Fruit fly (Drosophila melanogaster): ENCODE measurements around the gene gcm.

The gcm gene

dm6 chr2L:9576269-9576933 lies 5.1 kb downstream of the gcm start, which contains the start of gene Mtpalpha:
Mtpalpha (minus strand) TSS chr2L:9576769.
- TF ChIP-seq EcR (GFP tag; optimal IDR thresholded peaks at IDR 0.05) = no peak
- TF ChIP-seq psq (optimal IDR thresholded peaks at IDR 0.05) = no peak
- TF ChIP-seq CG8478 (optimal IDR thresholded peaks at IDR 0.05) = no peak
- TF ChIP-seq usp (GFP tag; optimal IDR thresholded peaks at IDR 0.05) = no peak
- TF ChIP-seq Dll (optimal IDR thresholded peaks at IDR 0.05) = no peak
- TF ChIP-seq pan (optimal IDR thresholded peaks at IDR 0.05) = no peak

dm6 chr2L:9570673-9571193 lies 10.8 kb downstream of the gcm start:
- TF ChIP-seq CG8478 (optimal IDR thresholded peaks at IDR 0.05) = no peak
- TF ChIP-seq usp (GFP tag; optimal IDR thresholded peaks at IDR 0.05) = no peak
- no peak for TF ChIP-seq psq (optimal IDR thresholded peaks at IDR 0.05)
- TF ChIP-seq Dll (optimal IDR thresholded peaks at IDR 0.05) = no peak
- TF ChIP-seq EcR (GFP tag; optimal IDR thresholded peaks at IDR 0.05) = no peak
- TF ChIP-seq pan (optimal IDR thresholded peaks at IDR 0.05) = no peak

- TF ChIP-seq Dll (optimal IDR thresholded peaks at IDR 0.05) = no peak
- TF ChIP-seq usp (GFP tag; optimal IDR thresholded peaks at IDR 0.05) = no peak
- TF ChIP-seq psq (optimal IDR thresholded peaks at IDR 0.05) = no peak
- no peak for TF ChIP-seq EcR (GFP tag; optimal IDR thresholded peaks at IDR 0.05)
- no peak for TF ChIP-seq pan (optimal IDR thresholded peaks at IDR 0.05)
- TF ChIP-seq CG8478 (optimal IDR thresholded peaks at IDR 0.05) = no peak
Measured at dm6 chr2L:9569588-9570434, 11.7 kb downstream of the gcm start.

- no peak for TF ChIP-seq CG8478 (optimal IDR thresholded peaks at IDR 0.05)
- TF ChIP-seq EcR (GFP tag; optimal IDR thresholded peaks at IDR 0.05) = no peak
- no peak for TF ChIP-seq psq (optimal IDR thresholded peaks at IDR 0.05)
- no peak for TF ChIP-seq pan (optimal IDR thresholded peaks at IDR 0.05)
- TF ChIP-seq Dll (optimal IDR thresholded peaks at IDR 0.05) = no peak
- TF ChIP-seq usp (GFP tag; optimal IDR thresholded peaks at IDR 0.05) = no peak
Measured at dm6 chr2L:9569131-9569530, 12.4 kb downstream of the gcm start.

DNA sequence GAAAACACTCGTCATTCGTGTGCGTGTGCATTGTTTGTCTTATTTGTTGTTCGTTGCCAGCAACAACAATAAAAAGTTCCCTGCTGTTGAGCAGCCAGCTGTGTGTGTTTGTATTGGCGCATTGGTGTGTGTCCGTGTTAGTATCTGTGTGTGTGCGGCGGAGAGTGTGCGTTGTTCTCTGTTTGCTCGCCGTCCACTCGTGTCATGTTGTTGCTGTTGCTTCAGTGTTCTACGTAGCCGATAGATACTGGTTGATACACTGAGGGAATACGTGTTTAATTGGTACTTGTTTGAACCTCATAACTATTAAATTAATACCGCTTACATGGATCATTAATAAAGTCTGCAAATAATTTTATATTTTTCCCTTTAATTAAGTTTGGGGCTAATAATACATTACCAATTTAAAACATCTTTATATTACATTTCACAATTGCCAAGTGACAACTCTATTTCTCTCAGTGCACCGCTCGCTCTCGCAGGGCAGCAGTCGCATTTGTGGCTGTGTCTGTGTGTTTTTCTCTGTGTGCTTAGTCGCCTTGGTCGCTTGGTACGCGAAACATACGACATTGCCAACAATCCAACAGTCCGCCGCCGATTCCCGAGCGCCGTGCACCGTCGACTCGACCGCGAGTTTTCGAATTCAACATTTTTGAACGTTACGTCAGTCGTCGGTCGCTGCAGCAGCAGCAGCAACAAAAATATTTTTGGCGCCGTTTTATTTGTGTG lies 13.0 kb downstream of the gcm start, which contains the start of gene brwl:
brwl (plus strand) TSS at position 531 of the 729 bp plus-strand sequence.
- TF ChIP-seq EcR (GFP tag; optimal IDR thresholded peaks at IDR 0.05) = no peak
- TF ChIP-seq CG8478 (optimal IDR thresholded peaks at IDR 0.05) = no peak
- TF ChIP-seq usp (GFP tag; optimal IDR thresholded peaks at IDR 0.05) = no peak
- peak; percentile 11 for TF ChIP-seq Dll (optimal IDR thresholded peaks at IDR 0.05)
- TF ChIP-seq psq (optimal IDR thresholded peaks at IDR 0.05) = no peak

DNA sequence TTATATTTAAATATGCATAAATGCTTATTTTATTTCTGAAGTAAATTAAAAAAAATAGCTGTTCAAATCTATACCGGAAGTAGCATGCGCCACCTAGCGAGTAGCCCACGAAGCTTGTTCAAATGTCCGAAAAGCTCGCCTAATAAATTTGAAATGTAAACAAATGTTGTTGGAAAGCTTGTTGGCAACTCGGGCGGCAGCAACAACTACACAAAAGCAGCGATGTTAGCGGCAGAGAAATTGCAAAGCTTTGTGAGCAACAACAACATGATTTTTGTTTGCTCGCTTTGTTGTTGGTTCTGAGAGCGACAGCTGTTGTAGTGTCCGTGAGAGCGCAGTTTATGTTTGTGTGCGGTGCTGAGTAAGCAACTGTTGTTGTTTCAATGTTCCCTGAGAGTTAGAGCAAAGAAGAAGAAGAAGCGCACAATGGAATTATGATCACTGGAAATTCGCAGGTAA lies 14.1 kb downstream of the gcm start:
- no peak for TF ChIP-seq pan (optimal IDR thresholded peaks at IDR 0.05)
- TF ChIP-seq psq (optimal IDR thresholded peaks at IDR 0.05) = no peak
- TF ChIP-seq CG8478 (optimal IDR thresholded peaks at IDR 0.05) = no peak
- TF ChIP-seq usp (GFP tag; optimal IDR thresholded peaks at IDR 0.05) = no peak
- TF ChIP-seq EcR (GFP tag; optimal IDR thresholded peaks at IDR 0.05) = no peak
- no peak for TF ChIP-seq Dll (optimal IDR thresholded peaks at IDR 0.05)

DNA sequence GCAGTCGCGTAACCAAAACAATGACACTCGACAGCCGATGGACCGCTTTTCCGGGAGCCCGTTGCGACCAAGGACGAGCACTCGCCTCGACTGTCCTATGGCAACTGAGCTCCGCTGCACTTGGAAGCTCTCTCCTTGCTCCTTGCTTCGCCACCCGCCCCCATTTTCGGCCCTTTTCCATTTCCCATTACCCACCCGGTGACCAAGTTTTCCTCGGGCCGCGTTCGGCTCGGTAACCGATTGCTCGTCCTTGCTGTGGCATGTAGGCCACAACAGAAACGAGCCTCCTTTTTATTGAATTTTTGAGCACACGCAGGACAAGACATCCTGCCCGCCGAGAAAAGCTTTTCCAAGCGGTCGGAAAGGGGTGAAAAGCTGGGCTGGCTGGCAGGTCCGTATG lies 14.9 kb downstream of the gcm start, which contains the start of gene jp:
jp (minus strand) TSS at position 95 of the 400 bp plus-strand sequence.
- no peak for TF ChIP-seq pan (optimal IDR thresholded peaks at IDR 0.05)
- TF ChIP-seq psq (optimal IDR thresholded peaks at IDR 0.05) = no peak
- no peak for TF ChIP-seq EcR (GFP tag; optimal IDR thresholded peaks at IDR 0.05)
- no peak for TF ChIP-seq Dll (optimal IDR thresholded peaks at IDR 0.05)
- TF ChIP-seq usp (GFP tag; optimal IDR thresholded peaks at IDR 0.05) = no peak
- TF ChIP-seq CG8478 (optimal IDR thresholded peaks at IDR 0.05) = no peak

DNA sequence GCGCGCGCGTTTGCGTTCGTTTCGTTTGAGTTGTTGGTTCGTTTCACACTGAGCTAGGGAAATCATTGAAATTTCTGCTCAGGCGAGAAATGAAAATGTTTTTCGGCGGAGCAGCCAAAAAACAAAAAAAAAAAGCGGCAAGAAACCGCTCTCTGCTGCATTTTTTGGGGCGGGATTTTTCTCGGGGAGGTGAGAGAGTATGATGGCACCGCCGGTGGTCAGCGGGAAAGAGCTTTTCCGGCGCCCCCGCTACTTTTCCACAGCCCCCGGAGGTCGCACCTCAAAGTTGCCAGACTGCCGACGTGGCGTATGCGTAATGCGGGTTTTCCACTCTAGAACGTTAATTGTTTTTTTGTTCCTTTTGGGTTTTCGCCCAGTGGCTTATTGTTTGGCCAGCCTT lies 16.2 kb downstream of the gcm start, which contains the start of gene CG46468:
CG46468 (minus strand) TSS at position 52 of the 400 bp plus-strand sequence.
- TF ChIP-seq CG8478 (optimal IDR thresholded peaks at IDR 0.05) = no peak
- no peak for TF ChIP-seq EcR (GFP tag; optimal IDR thresholded peaks at IDR 0.05)

- no peak for TF ChIP-seq psq (optimal IDR thresholded peaks at IDR 0.05)
Measured at dm6 chr2L:9564527-9564926, 17.0 kb downstream of the gcm start.

dm6 chr2L:9562713-9563112 lies 18.8 kb downstream of the gcm start:
- TF ChIP-seq CG8478 (optimal IDR thresholded peaks at IDR 0.05) (no peak), EcR (GFP tag; optimal IDR thresholded peaks at IDR 0.05) (no peak), usp (GFP tag; optimal IDR thresholded peaks at IDR 0.05) (no peak), Dll (optimal IDR thresholded peaks at IDR 0.05) (no peak), pan (optimal IDR thresholded peaks at IDR 0.05) (no peak)

DNA sequence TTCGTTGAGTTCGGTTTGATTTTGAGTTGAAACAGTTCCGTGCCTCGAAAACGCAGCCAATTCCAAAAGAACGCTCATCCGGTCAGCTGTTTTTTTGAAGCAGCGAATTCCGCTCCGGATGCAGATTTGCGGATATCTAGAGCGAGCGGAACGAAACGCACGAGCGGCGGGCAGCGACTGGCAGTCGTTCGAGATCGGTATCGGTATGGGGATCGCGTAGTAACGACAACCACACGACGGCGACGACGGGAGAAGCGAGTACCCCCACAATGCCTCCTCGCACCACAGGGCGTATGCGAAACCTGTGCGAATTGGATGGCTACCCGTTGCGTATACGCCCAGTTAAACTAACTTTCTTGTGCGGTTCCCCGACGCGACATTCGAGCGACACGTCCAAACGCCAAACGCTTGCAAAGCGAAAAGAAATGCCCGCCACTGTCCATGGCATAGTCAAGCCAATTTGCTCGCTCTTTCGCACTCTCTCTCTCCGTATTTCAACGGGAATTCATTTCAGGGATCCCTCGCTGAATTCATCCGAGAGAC lies 21.4 kb downstream of the gcm start:
- no peak for TF ChIP-seq usp (GFP tag; optimal IDR thresholded peaks at IDR 0.05)
- TF ChIP-seq CG8478 (optimal IDR thresholded peaks at IDR 0.05) = no peak
- no peak for TF ChIP-seq Dll (optimal IDR thresholded peaks at IDR 0.05)
- TF ChIP-seq pan (optimal IDR thresholded peaks at IDR 0.05) = no peak
- no peak for TF ChIP-seq psq (optimal IDR thresholded peaks at IDR 0.05)
- no peak for TF ChIP-seq EcR (GFP tag; optimal IDR thresholded peaks at IDR 0.05)

Data from whole organism.